Fruit fly (Drosophila melanogaster): ENCODE measurements around the gene mip130.

dm6 chrX:1927473-1928306 is 19.7 kb downstream of the mip130 start, which contains the start of gene CG11596:
- no peak for TF ChIP-seq Dll (optimal IDR thresholded peaks at IDR 0.05)
- TF ChIP-seq usp (GFP tag; optimal IDR thresholded peaks at IDR 0.05), result no peak

All from whole organism.